Fruit fly (Drosophila melanogaster) S2 (cell line): ENCODE measurements around the gene CG11095.

ENCODE experiments used
- CG8478 ChIP-seq: fragments of >200 bp; optimal IDR thresholded peaks from 2 replicates; lab custom pipeline; 2018
- CTCF ChIP-seq, 2 experiments: fragments of >200 bp; optimal IDR thresholded peaks; 2 replicates each; lab custom pipeline; 2018

The CG11095 gene

dm6 chrX:13811480-13811879 is at the start of gene CG11095:
Gene CG11095, plus strand, starts transcription at chrX:13811684.
- TF ChIP-seq CTCF (optimal IDR thresholded peaks at IDR 0.05; lab: Kevin White, UChicago) (peak in 1 of 2 experiments; percentile 29), CG8478 (lab: Kevin White, UChicago) (no peak)

dm6 chrX:13761762-13762371 is 49.6 kb upstream of the CG11095 start:
- TF ChIP-seq CTCF (optimal IDR thresholded peaks at IDR 0.05; lab: Kevin White, UChicago) = no peak
- no peak for TF ChIP-seq CG8478 (lab: Kevin White, UChicago)

- TF ChIP-seq CTCF (optimal IDR thresholded peaks at IDR 0.05; lab: Kevin White, UChicago) (no peak), CG8478 (lab: Kevin White, UChicago) (no peak)
Measured at dm6 chrX:13762372-13762883, 49.1 kb upstream of the CG11095 start, which contains the start of gene rdgB. Gene rdgB, plus strand, starts transcription at chrX:13762752.

- TF ChIP-seq CG8478 (lab: Kevin White, UChicago) (no peak), CTCF (optimal IDR thresholded peaks at IDR 0.05; lab: Kevin White, UChicago) (no peak)
Measured at dm6 chrX:13764397-13765119, 46.9 kb upstream of the CG11095 start.

dm6 chrX:13765217-13765616 is 46.3 kb upstream of the CG11095 start:
- no peak for TF ChIP-seq CG8478 (lab: Kevin White, UChicago)
- no peak for TF ChIP-seq CTCF (optimal IDR thresholded peaks at IDR 0.05; lab: Kevin White, UChicago)

dm6 chrX:13766495-13766894 is 45.0 kb upstream of the CG11095 start:
- TF ChIP-seq CTCF (optimal IDR thresholded peaks at IDR 0.05; lab: Kevin White, UChicago) (no peak), CG8478 (lab: Kevin White, UChicago) (no peak)

dm6 chrX:13770768-13771167 is 40.7 kb upstream of the CG11095 start:
- no peak for TF ChIP-seq CTCF (optimal IDR thresholded peaks at IDR 0.05; lab: Kevin White, UChicago)
- no peak for TF ChIP-seq CG8478 (lab: Kevin White, UChicago)

dm6 chrX:13778568-13778967 is 32.9 kb upstream of the CG11095 start:
- no peak for TF ChIP-seq CG8478 (lab: Kevin White, UChicago)
- no peak for TF ChIP-seq CTCF (optimal IDR thresholded peaks at IDR 0.05; lab: Kevin White, UChicago)

- no peak for TF ChIP-seq CTCF (optimal IDR thresholded peaks at IDR 0.05; lab: Kevin White, UChicago)
- no peak for TF ChIP-seq CG8478 (lab: Kevin White, UChicago)
Measured at dm6 chrX:13779696-13780095, 31.8 kb upstream of the CG11095 start.

dm6 chrX:13781739-13782502 is 29.6 kb upstream of the CG11095 start, which contains the start of the genes CtsB and amrt:
Gene CtsB, minus strand, starts transcription at chrX:13782170.
Gene amrt, plus strand, starts transcription at chrX:13782459.
- no peak for TF ChIP-seq CG8478 (lab: Kevin White, UChicago)
- TF ChIP-seq CTCF (optimal IDR thresholded peaks at IDR 0.05; lab: Kevin White, UChicago) = no peak

dm6 chrX:13783534-13783949 is 27.9 kb upstream of the CG11095 start, which contains the start of gene inaE:
Gene inaE, plus strand, starts transcription at chrX:13783714.
- peak in 1 of 2 experiments; percentile 14 for TF ChIP-seq CTCF (optimal IDR thresholded peaks at IDR 0.05; lab: Kevin White, UChicago)
- TF ChIP-seq CG8478 (lab: Kevin White, UChicago) = no peak

dm6 chrX:13783958-13784907 is 27.3 kb upstream of the CG11095 start:
- no peak for TF ChIP-seq CG8478 (lab: Kevin White, UChicago)
- no peak for TF ChIP-seq CTCF (optimal IDR thresholded peaks at IDR 0.05; lab: Kevin White, UChicago)

dm6 chrX:13786037-13786667 is 25.3 kb upstream of the CG11095 start:
- TF ChIP-seq CG8478 (lab: Kevin White, UChicago) (no peak), CTCF (optimal IDR thresholded peaks at IDR 0.05; lab: Kevin White, UChicago) (no peak)
